Worm (Caenorhabditis elegans) whole organism, L4/young adult: ENCODE measurements around the gene M02E1.1.

ENCODE experiments used
- W03F9.2 ChIP-seq: fragments of 150-350 bp; optimal IDR thresholded peaks from 2 replicates; lab custom pipeline; 2014; ENCODE audit warnings: missing biosample characterization, missing genetic modification characterization
- dao-5 ChIP-seq: sonication (generic microtip); optimal IDR thresholded peaks from 2 replicates; lab custom pipeline; 2016; ENCODE audit warnings: missing genotype, missing genetic modification characterization, moderate library complexity, missing compliant biosample characterization
- him-1 ChIP-seq: sonication (generic microtip); optimal IDR thresholded peaks from 2 replicates; lab custom pipeline; 2016; ENCODE audit warnings: missing genotype, missing genetic modification reagents, missing genetic modification characterization, missing compliant biosample characterization

DNA sequence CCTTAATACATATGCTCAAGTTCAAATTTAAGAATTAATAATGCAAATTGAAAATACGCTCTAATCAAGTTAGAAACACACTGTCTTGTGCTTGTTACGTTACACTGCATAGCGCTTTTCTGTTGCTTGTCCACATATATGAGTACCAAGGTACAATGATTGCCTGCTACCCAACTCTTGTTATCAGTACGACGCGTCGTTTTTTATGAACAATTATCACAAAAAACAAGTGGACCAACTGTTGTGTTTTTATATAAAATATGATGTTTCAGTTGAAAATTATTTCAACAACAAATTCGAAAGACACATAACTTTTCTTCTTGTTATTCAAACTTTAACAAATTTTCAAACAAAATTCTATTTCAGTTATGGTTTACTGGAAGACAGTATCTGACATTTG is 13.0 kb upstream of the M02E1.1 start, which contains the start of gene M02E1.4:
- TF ChIP-seq him-1 (tag; lab: Kevin White, UChicago) (no peak), dao-5 (tag; lab: Kevin White, UChicago) (no peak), W03F9.2 (no peak)
